Fruit fly (Drosophila melanogaster): ENCODE data around the gene CG12003.
A peak's percentile ranks its signal among the peaks of the same experiment; 100 is the strongest.

Gene CG12003

dm6 chr3L:1602064-1602832 is 37.1 kb downstream of the CG12003 start, which contains the start of gene CG12104 (continued):
- TF ChIP-seq H15 (GFP tag; IDR thresholded peaks at IDR 0.05) (no peak), crol (GFP tag; IDR thresholded peaks at IDR 0.05) (peak; percentile 96), CG11723 (GFP tag; optimal IDR thresholded peaks at IDR 0.05) (no peak), CG11247 (GFP tag; IDR thresholded peaks at IDR 0.05) (no peak), Blimp-1 (GFP tag; optimal IDR thresholded peaks at IDR 0.05) (no peak), Drgx (GFP tag; IDR thresholded peaks at IDR 0.05) (no peak), CG2678 (tag; optimal IDR thresholded peaks at IDR 0.05) (no peak), CG18011 (GFP tag; optimal IDR thresholded peaks at IDR 0.05) (no peak), Sox100B (GFP tag; optimal IDR thresholded peaks at IDR 0.05) (no peak), CG10209 (GFP tag; optimal IDR thresholded peaks at IDR 0.05) (no peak), sens (GFP tag) (peak; percentile 67), kah (GFP tag; optimal IDR thresholded peaks at IDR 0.05) (no peak), emc (GFP tag; optimal IDR thresholded peaks at IDR 0.05) (no peak), CG12299 (tag; optimal IDR thresholded peaks at IDR 0.05) (peak; percentile 29), CG8281 (tag; optimal IDR thresholded peaks at IDR 0.05) (no peak), nmo (GFP tag; optimal IDR thresholded peaks at IDR 0.05) (peak; percentile 24), nerfin-1 (tag; optimal IDR thresholded peaks at IDR 0.05) (peak; percentile 11), gem (tag; optimal IDR thresholded peaks at IDR 0.05) (no peak), CG7372 (GFP tag; IDR thresholded peaks at IDR 0.05) (no peak), CG17361 (GFP tag; IDR thresholded peaks at IDR 0.05) (no peak; the same call in 2 of the 3 replicates), Pdp1 (GFP tag; optimal IDR thresholded peaks at IDR 0.05) (no peak), CG1602 (GFP tag; optimal IDR thresholded peaks at IDR 0.05) (no peak), wdn (GFP tag; IDR thresholded peaks at IDR 0.05) (no peak), CG11695 (GFP tag; IDR thresholded peaks at IDR 0.05) (no peak), ro (GFP tag; IDR thresholded peaks at IDR 0.05) (no peak), dati (GFP tag; IDR thresholded peaks at IDR 0.05) (no peak), CG11398 (GFP tag; optimal IDR thresholded peaks at IDR 0.05) (no peak), CG2875 (GFP tag; optimal IDR thresholded peaks at IDR 0.05) (no peak), onecut (GFP tag; IDR thresholded peaks at IDR 0.05) (no peak), toy (GFP tag; IDR thresholded peaks at IDR 0.05) (no peak), CG18476 (GFP tag; optimal IDR thresholded peaks at IDR 0.05) (no peak), CG10366 (GFP tag; IDR thresholded peaks at IDR 0.05) (no peak), CG18599 (GFP tag; optimal IDR thresholded peaks at IDR 0.05) (no peak), CG4360 (GFP tag; IDR thresholded peaks at IDR 0.05) (no peak), ato (GFP tag; IDR thresholded peaks at IDR 0.05; ENCODE audit: partially characterized antibody) (no peak), gcm2 (GFP tag; optimal IDR thresholded peaks at IDR 0.05) (no peak), Atf-2 (GFP tag; optimal IDR thresholded peaks at IDR 0.05) (no peak), BEAF-32 (GFP tag; optimal IDR thresholded peaks at IDR 0.05) (peak; percentile 12), tll (GFP tag; optimal IDR thresholded peaks at IDR 0.05) (no peak), CG1832 (GFP tag; optimal IDR thresholded peaks at IDR 0.05) (no peak), CG31441 (GFP tag; IDR thresholded peaks at IDR 0.05) (peak; percentile 54), Gug (GFP tag; IDR thresholded peaks at IDR 0.05) (no peak), sna (GFP tag; IDR thresholded peaks at IDR 0.05; ENCODE audit: partially characterized antibody) (peak; percentile 35; the same call in 1 of the 2 replicates), CG12391 (tag; optimal IDR thresholded peaks at IDR 0.05) (peak; percentile 37), cad (GFP tag; optimal IDR thresholded peaks at IDR 0.05) (no peak), Hsf (GFP tag; optimal IDR thresholded peaks at IDR 0.05) (no peak), sob (GFP tag; IDR thresholded peaks at IDR 0.05) (0 out of 2 replicates have a peak, but pooled peaks have one; percentile 14), bcd (GFP tag; optimal IDR thresholded peaks at IDR 0.05) (no peak), ac (GFP tag; optimal IDR thresholded peaks at IDR 0.05) (no peak), sisA (GFP tag; IDR thresholded peaks at IDR 0.05) (no peak)

Measured in whole organism, embryonic.